Fruit fly (Drosophila melanogaster) S2 (cell line): ENCODE results near the gene lsn.

ENCODE experiments used
- CG8478 ChIP-seq: fragments of >200 bp; optimal IDR thresholded peaks from 2 replicates; lab custom pipeline; 2018
- CTCF ChIP-seq, 2 experiments: fragments of >200 bp; optimal IDR thresholded peaks; 2 replicates each; lab custom pipeline; 2018

dm6 chr3R:21838505-21838956, 26.4 kb upstream of the lsn start:
- TF ChIP-seq CG8478 (lab: Kevin White, UChicago) (no peak), CTCF (optimal IDR thresholded peaks at IDR 0.05; lab: Kevin White, UChicago) (no peak)
